Fruit fly (Drosophila melanogaster): ENCODE results near the gene CG31115.
A peak's percentile ranks its signal among the peaks of the same experiment; 100 is the strongest.

The CG31115 gene

DNA sequence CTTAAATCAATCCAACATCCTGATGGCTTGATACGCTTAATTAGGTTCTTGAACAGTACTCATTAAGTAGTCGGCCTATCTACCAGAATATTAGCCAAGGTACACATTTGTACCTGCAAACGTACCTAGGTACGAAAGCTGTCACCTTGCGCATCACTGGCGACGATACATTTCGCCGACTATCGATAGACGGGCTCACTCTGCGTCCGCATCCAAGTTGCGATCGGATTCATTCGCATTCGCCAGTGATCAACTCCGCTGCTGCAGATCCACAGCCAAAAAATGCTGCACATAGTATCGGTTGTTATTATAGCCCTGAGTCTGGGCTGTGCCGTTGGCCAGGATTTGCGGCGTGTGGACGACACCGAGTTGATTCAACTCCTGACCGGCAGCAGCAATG lies 10.8 kb downstream of the CG31115 start, which contains the start of gene CG11790 (continued):
- TF ChIP-seq CG8281 (tag; optimal IDR thresholded peaks at IDR 0.05) (no peak), Mes4 (GFP tag; optimal IDR thresholded peaks at IDR 0.05) (no peak), jing (GFP tag; optimal IDR thresholded peaks at IDR 0.05) (no peak), CG31365 (tag; optimal IDR thresholded peaks at IDR 0.05) (no peak), HLH4C (GFP tag; IDR thresholded peaks at IDR 0.05; ENCODE audit: partially characterized antibody) (peak; percentile 72), kay (GFP tag; optimal IDR thresholded peaks at IDR 0.05) (no peak), CG15514 (GFP tag; optimal IDR thresholded peaks at IDR 0.05) (peak; percentile 75), CG2199 (GFP tag; IDR thresholded peaks at IDR 0.05) (no peak), Dp (GFP tag; optimal IDR thresholded peaks at IDR 0.05) (peak; percentile 7), CTCF (GFP tag; optimal IDR thresholded peaks at IDR 0.05) (no peak), Scr (GFP tag; IDR thresholded peaks at IDR 0.05; ENCODE audit: partially characterized antibody) (peak; percentile 77), CG6272 (GFP tag; IDR thresholded peaks at IDR 0.05) (no peak), Rx (GFP tag; IDR thresholded peaks at IDR 0.05) (no peak), CG7786 (GFP tag; optimal IDR thresholded peaks at IDR 0.05) (no peak), NC2β (GFP tag; optimal IDR thresholded peaks at IDR 0.05) (no peak), CG9215 (GFP tag; IDR thresholded peaks at IDR 0.05) (no peak), sim (GFP tag; IDR thresholded peaks at IDR 0.05) (no peak), CG8089 (GFP tag; optimal IDR thresholded peaks at IDR 0.05) (no peak), Mrtf (GFP tag; IDR thresholded peaks at IDR 0.05) (no peak), chinmo (GFP tag; IDR thresholded peaks at IDR 0.05; ENCODE audit: partially characterized antibody) (0 out of 4 replicates have a peak, but pooled peaks have one; percentile 42), sens (GFP tag) (no peak), CG31441 (GFP tag; IDR thresholded peaks at IDR 0.05) (no peak), gem (tag; optimal IDR thresholded peaks at IDR 0.05) (no peak), C15 (GFP tag; IDR thresholded peaks at IDR 0.05) (no peak), sc (optimal IDR thresholded peaks at IDR 0.05) (no peak), sc (GFP tag; optimal IDR thresholded peaks at IDR 0.05) (no peak), Max (GFP tag; optimal IDR thresholded peaks at IDR 0.05) (no peak), luna (GFP tag; optimal IDR thresholded peaks at IDR 0.05) (no peak), CG3995 (GFP tag; optimal IDR thresholded peaks at IDR 0.05) (peak; percentile 87), CG17829 (tag; optimal IDR thresholded peaks at IDR 0.05) (peak; percentile 7), CG31388 (GFP tag; optimal IDR thresholded peaks at IDR 0.05) (no peak), ato (GFP tag; IDR thresholded peaks at IDR 0.05; ENCODE audit: partially characterized antibody) (peak; percentile 82), bowl (GFP tag; IDR thresholded peaks at IDR 0.05) (no peak), CG8924 (tag; optimal IDR thresholded peaks at IDR 0.05) (no peak), CG16863 (GFP tag; optimal IDR thresholded peaks at IDR 0.05) (no peak), chn (GFP tag; optimal IDR thresholded peaks at IDR 0.05) (no peak), Pdp1 (GFP tag; optimal IDR thresholded peaks at IDR 0.05) (no peak), B-H2 (GFP tag; optimal IDR thresholded peaks at IDR 0.05) (no peak), dpn (GFP tag; optimal IDR thresholded peaks at IDR 0.05) (no peak), bbx (GFP tag; IDR thresholded peaks at IDR 0.05; ENCODE audit: partially characterized antibody) (peak; percentile 85), wdn (GFP tag; IDR thresholded peaks at IDR 0.05) (no peak), vnd (GFP tag; IDR thresholded peaks at IDR 0.05; ENCODE audit: partially characterized antibody) (peak; percentile 65), CG4617 (GFP tag; optimal IDR thresholded peaks at IDR 0.05; ENCODE audit: borderline replicate concordance) (peak; percentile 10), Ets65A (GFP tag) (peak; percentile 43), CG10959 (GFP tag; IDR thresholded peaks at IDR 0.05) (no peak), CG18764 (GFP tag; optimal IDR thresholded peaks at IDR 0.05) (no peak), CG9817 (tag; optimal IDR thresholded peaks at IDR 0.05) (no peak), MBD-R2 (GFP tag; IDR thresholded peaks at IDR 0.05) (peak; percentile 84), knrl (GFP tag; IDR thresholded peaks at IDR 0.05; ENCODE audit: partially characterized antibody) (peak; percentile 73; the same call in 1 of the 3 replicates), amos (GFP tag; IDR thresholded peaks at IDR 0.05; ENCODE audit: partially characterized antibody) (peak; percentile 75), lov (optimal IDR thresholded peaks at IDR 0.05) (no peak), lov (GFP tag; IDR thresholded peaks at IDR 0.05) (0 out of 3 replicates have a peak, but pooled peaks have one; percentile 16), Dek (tag; optimal IDR thresholded peaks at IDR 0.05) (no peak)
